Worm (Caenorhabditis elegans) whole organism, L3 larva: ENCODE data around the gene Y82E9BR.18.

Experiments used
- aly-2 ChIP-seq: fragments of 150-350 bp; optimal IDR thresholded peaks from 2 replicates; lab custom pipeline; 2014; ENCODE audit warnings: missing biosample characterization, missing genetic modification characterization
- ceh-28 ChIP-seq: fragments of 150-350 bp; optimal IDR thresholded peaks from 2 replicates; lab custom pipeline; 2014; ENCODE audit warnings: missing biosample characterization, missing genetic modification reagents, missing genetic modification characterization
- egl-5 ChIP-seq: fragments of 150-350 bp; optimal IDR thresholded peaks from 2 replicates; lab custom pipeline; 2017; ENCODE audit warnings: missing biosample characterization, missing genetic modification reagents, missing genetic modification characterization, inconsistent platforms
- elt-2 ChIP-seq: sonication (generic microtip); optimal IDR thresholded peaks from 2 replicates; lab custom pipeline; 2016; ENCODE audit warnings: missing genetic modification reagents, mild to moderate bottlenecking, missing genetic modification characterization, missing compliant biosample characterization
- fkh-2 ChIP-seq: fragments of 150-350 bp; optimal IDR thresholded peaks from 2 replicates; lab custom pipeline; 2014; ENCODE audit warnings: missing biosample characterization, missing genetic modification reagents, missing genetic modification characterization
- hmg-11 ChIP-seq: sonication (generic microtip); optimal IDR thresholded peaks from 2 replicates; lab custom pipeline; 2016; ENCODE audit warnings: missing genetic modification characterization, missing compliant biosample characterization
- jun-1 ChIP-seq: fragments of 150-350 bp; optimal IDR thresholded peaks from 2 replicates; lab custom pipeline; 2014; ENCODE audit warnings: missing biosample characterization, missing genetic modification reagents, missing genetic modification characterization
- nhr-12 ChIP-seq: fragments of 150-350 bp; optimal IDR thresholded peaks from 2 replicates; lab custom pipeline; 2014; ENCODE audit warnings: missing biosample characterization, missing genetic modification characterization
- nhr-237 ChIP-seq: fragments of 150-350 bp; optimal IDR thresholded peaks from 2 replicates; lab custom pipeline; 2014; ENCODE audit warnings: missing biosample characterization, missing genetic modification characterization
- nhr-25 ChIP-seq: sonication (generic microtip); optimal IDR thresholded peaks from 2 replicates; lab custom pipeline; 2017; ENCODE audit warnings: missing biosample characterization, missing genetic modification characterization
- nhr-43 ChIP-seq: sonication (generic microtip); optimal IDR thresholded peaks from 2 replicates; lab custom pipeline; 2016; ENCODE audit warnings: mild to moderate bottlenecking, missing genetic modification characterization, missing compliant biosample characterization; ENCODE audit not compliant: poor library complexity, severe bottlenecking
- skn-1 ChIP-seq: fragments of 150-350 bp; optimal IDR thresholded peaks from 2 replicates; lab custom pipeline; 2014; ENCODE audit warnings: missing biosample characterization, missing genetic modification characterization

Y82E9BR.18 gene

DNA sequence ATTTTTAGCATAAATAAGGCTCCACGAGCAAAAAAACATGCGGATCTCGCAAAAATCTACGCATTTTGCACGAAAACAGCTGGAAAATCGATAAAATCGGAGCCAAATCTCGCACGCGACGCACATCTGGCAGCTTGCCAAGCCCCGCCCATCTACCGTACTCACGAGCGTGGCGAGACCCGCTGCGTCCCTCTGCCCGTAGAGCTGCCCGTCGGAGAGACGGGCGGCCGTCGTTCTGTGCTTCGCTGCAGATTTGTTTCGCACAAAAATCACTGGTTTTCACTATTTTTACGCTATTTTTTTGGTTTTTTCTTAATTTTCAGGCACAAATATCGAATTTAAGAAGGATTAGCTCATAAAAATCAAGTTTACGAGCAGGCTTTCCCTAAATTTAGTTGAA lies 64.6 kb downstream of the Y82E9BR.18 start (continued):
- TF ChIP-seq nhr-43 (tag; lab: Kevin White, UChicago) (peak; percentile 60), elt-2 (tag; lab: Kevin White, UChicago) (peak; percentile 81), aly-2 (tag; lab: Kevin White, UChicago) (no peak), nhr-12 (no peak), ceh-28 (tag; lab: Kevin White, UChicago) (peak; percentile 82), egl-5 (tag; lab: Kevin White, UChicago) (peak; percentile 71), nhr-25 (tag; lab: Kevin White, UChicago) (peak; percentile 94), skn-1 (tag; lab: Kevin White, UChicago) (peak; percentile 30), hmg-11 (tag; lab: Kevin White, UChicago) (peak; percentile 87), nhr-237 (tag; lab: Kevin White, UChicago) (no peak), jun-1 (tag; lab: Kevin White, UChicago) (peak; percentile 73), fkh-2 (tag; lab: Kevin White, UChicago) (no peak)
